Fruit fly (Drosophila melanogaster) whole organism, pupa: Measurements from ENCODE around the gene slp1.

ENCODE experiments used
- CG10348 ChIP-seq: fragments of 200-800 bp; sonication (Bioruptor generic); IDR thresholded peaks from 2 replicates; pipeline ENCODE4 v1.3.6; 2022; ENCODE audit warnings: missing biosample characterization, missing genetic modification characterization
- CG13204 ChIP-seq: fragments of 200-800 bp; sonication (Bioruptor generic); optimal IDR thresholded peaks from 2 replicates; lab custom pipeline; 2018; ENCODE audit warnings: missing biosample characterization, mild to moderate bottlenecking, missing genetic modification characterization, moderate library complexity
- CG14655 ChIP-seq: fragments of 200-800 bp; sonication (Bioruptor generic); optimal IDR thresholded peaks from 3 replicates; lab custom pipeline; 2017; ENCODE audit warnings: mild to moderate bottlenecking, missing biosample characterization, missing genetic modification reagents, missing genetic modification characterization
- CG32121 ChIP-seq: fragments of 200-800 bp; sonication (Bioruptor generic); IDR thresholded peaks from 2 replicates; pipeline ENCODE4 v1.3.6; 2022; ENCODE audit warnings: missing biosample characterization, missing genetic modification characterization
- CG34367 ChIP-seq: fragments of 200-800 bp; sonication (Bioruptor generic); optimal IDR thresholded peaks from 2 replicates; lab custom pipeline; 2018; ENCODE audit warnings: missing biosample characterization, mild to moderate bottlenecking, missing genetic modification characterization
- CG4496 ChIP-seq: fragments of 200-800 bp; sonication (Bioruptor generic); IDR thresholded peaks from 3 replicates; pipeline ENCODE4 v1.3.6; 2022; ENCODE audit warnings: missing biosample characterization, missing genetic modification characterization
- CG8159 ChIP-seq: fragments of 200-800 bp; sonication (Bioruptor generic); optimal IDR thresholded peaks from 3 replicates; lab custom pipeline; 2018; ENCODE audit warnings: missing biosample characterization, mild to moderate bottlenecking, missing genetic modification characterization, moderate library complexity
- CG8301 ChIP-seq: fragments of 200-800 bp; sonication (Bioruptor generic); optimal IDR thresholded peaks from 2 replicates; lab custom pipeline; 2018; ENCODE audit warnings: missing biosample characterization, mild to moderate bottlenecking, missing genetic modification characterization
- CG9948 ChIP-seq: fragments of 200-800 bp; sonication (Bioruptor generic); optimal IDR thresholded peaks from 2 replicates; lab custom pipeline; 2018; ENCODE audit warnings: missing biosample characterization, mild to moderate bottlenecking, missing genetic modification characterization, moderate library complexity
- EcR ChIP-seq: fragments of 200-800 bp; sonication (Bioruptor generic); optimal IDR thresholded peaks from 3 replicates; lab custom pipeline; 2019; ENCODE audit warnings: missing biosample characterization, missing genetic modification characterization, mild to moderate bottlenecking, moderate library complexity, missing genetic modification reagents
- Ets98B ChIP-seq: fragments of 200-800 bp; sonication (Bioruptor generic); IDR thresholded peaks from 2 replicates; pipeline ENCODE4 v1.3.6; 2022; ENCODE audit warnings: missing biosample characterization, missing genetic modification characterization
- gl ChIP-seq: fragments of 200-800 bp; sonication (Bioruptor generic); optimal IDR thresholded peaks from 2 replicates; lab custom pipeline; 2018; ENCODE audit warnings: missing biosample characterization, mild to moderate bottlenecking, missing genetic modification characterization
- rn ChIP-seq: fragments of 200-800 bp; sonication (Bioruptor generic); IDR thresholded peaks from 2 replicates; pipeline ENCODE4 v1.3.6; 2022; ENCODE audit warnings: missing biosample characterization, missing genetic modification characterization

- TF ChIP-seq CG13204, result peak; percentile 55
- TF ChIP-seq CG10348 (GFP tag; lab: Robert Waterston, UW), result no peak
- TF ChIP-seq CG8159 (tag; lab: Kevin White, UChicago), result no peak
- no peak for TF ChIP-seq CG34367 (tag; lab: Kevin White, UChicago)
- peak; percentile 48 for TF ChIP-seq EcR (GFP tag; lab: Kevin White, UChicago)
- TF ChIP-seq CG32121, result peak; percentile 62
- 0 out of 3 replicates have a peak, but pooled peaks have one; percentile 40 for TF ChIP-seq CG4496 (GFP tag; lab: Robert Waterston, UW)
- peak; percentile 25 for TF ChIP-seq gl (tag; lab: Kevin White, UChicago)
- TF ChIP-seq rn (GFP tag; lab: Robert Waterston, UW), result no peak
- no peak for TF ChIP-seq CG14655 (GFP tag; lab: Kevin White, UChicago)
- TF ChIP-seq CG9948, result no peak
- TF ChIP-seq Ets98B (GFP tag; lab: Robert Waterston, UW), result peak; percentile 71; the same call in 1 of the 2 replicates
- no peak for TF ChIP-seq CG8301 (tag; lab: Kevin White, UChicago)
These were observed 38.4 kb upstream of the slp1 start, which contains the start of gene bark for dm6 chr2L:3787028-3787427.
